Fruit fly (Drosophila melanogaster): ENCODE data around the gene CG18233.

CG18233 gene

DNA sequence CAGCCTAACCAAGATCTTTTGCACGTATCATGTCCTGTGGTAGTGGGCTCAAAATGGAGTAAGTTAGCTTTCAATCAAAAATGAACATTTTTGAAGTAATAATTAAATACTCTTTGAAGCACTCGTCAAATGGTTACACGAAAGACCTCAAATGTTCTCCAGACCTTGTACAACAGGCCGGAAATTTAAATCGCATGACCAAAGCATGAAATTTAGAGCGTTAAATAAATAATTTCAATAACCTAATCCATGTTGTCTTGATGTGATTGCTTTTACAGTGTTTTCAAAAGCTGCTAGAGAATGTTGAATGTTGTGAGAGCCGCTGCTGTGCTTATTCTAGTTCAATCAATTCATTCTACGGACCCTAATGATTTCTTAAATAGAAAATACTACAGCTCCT, at the start of gene CG18233:
TSS of gene CG18233 (plus strand) at position 301 of the 400 bp plus-strand sequence.
- no peak for TF ChIP-seq noc (tag; optimal IDR thresholded peaks at IDR 0.05)

dm6 chr3L:18559958-18560357, 45.3 kb upstream of the CG18233 start, which contains the start of gene AstC-R1:
AstC-R1 (plus strand) TSS chr3L:18560258.
- no peak for TF ChIP-seq noc (tag; optimal IDR thresholded peaks at IDR 0.05)

DNA sequence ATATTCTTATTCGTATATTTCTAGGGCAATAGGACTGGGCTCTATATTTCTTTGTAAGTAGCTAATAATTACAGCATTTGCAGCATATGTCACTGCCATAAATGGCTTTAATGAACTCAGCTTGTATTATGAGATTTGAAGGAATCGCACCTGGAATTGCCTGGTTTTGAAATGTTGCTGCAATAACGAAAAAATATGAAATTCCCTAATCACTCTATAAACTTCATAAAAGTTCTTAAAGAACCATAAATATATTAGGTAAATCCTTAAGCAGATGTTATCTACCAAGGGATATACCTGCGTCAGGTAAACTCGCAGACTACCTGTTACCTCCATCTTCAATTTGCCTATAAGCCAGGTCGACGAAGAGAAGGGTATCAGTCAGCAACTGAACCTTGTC, 16.9 kb upstream of the CG18233 start, which contains the start of gene CG7271:
TSS of gene CG7271 (plus strand) at position 373 of the 400 bp plus-strand sequence.
- TF ChIP-seq noc (tag; optimal IDR thresholded peaks at IDR 0.05) = no peak

dm6 chr3L:18593671-18594070, 11.6 kb upstream of the CG18233 start, which contains the start of gene term:
term (minus strand) TSS chr3L:18593771.
- no peak for TF ChIP-seq noc (tag; optimal IDR thresholded peaks at IDR 0.05)

- no peak for TF ChIP-seq noc (tag; optimal IDR thresholded peaks at IDR 0.05)
Measured at dm6 chr3L:18603125-18603524, 2.1 kb upstream of the CG18233 start, which contains the start of gene CG18234. CG18234 (plus strand) TSS chr3L:18603425.

dm6 chr3L:18607162-18607561, 1.9 kb downstream of the CG18233 start, which contains the start of gene CG18231:
CG18231 (plus strand) TSS chr3L:18607462.
- no peak for TF ChIP-seq noc (tag; optimal IDR thresholded peaks at IDR 0.05)

DNA sequence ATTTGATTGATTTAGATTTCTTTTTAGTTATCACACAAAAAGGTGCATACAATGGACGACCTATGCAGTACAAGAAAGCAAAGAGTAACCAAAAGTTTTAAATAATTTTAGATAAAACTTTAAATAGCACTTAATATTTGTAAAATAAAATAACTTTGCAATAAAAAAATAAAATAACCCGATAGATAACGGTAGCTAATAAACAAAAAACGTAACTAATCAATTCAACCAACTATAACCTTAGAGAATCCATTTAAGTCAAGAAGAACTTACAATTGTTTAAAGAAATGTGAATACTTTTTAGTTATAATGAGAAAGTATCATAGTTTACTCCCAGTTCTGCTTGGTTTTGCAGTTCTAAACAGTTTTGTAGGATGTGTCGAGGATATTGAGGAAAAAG, 4.0 kb downstream of the CG18233 start, which contains the start of gene CG32201:
TSS of gene CG32201 (plus strand) at position 301 of the 400 bp plus-strand sequence.
- no peak for TF ChIP-seq noc (tag; optimal IDR thresholded peaks at IDR 0.05)

dm6 chr3L:18611600-18611999, 6.3 kb downstream of the CG18233 start, which contains the start of gene CG32199:
CG32199 (plus strand) TSS chr3L:18611900.
- TF ChIP-seq noc (tag; optimal IDR thresholded peaks at IDR 0.05) = no peak

dm6 chr3L:18617893-18618577, 12.8 kb downstream of the CG18233 start, which contains the start of the genes CG13380 and CG4174:
CG13380 (minus strand) TSS chr3L:18617943.
CG4174 (minus strand) TSS chr3L:18617943.
- no peak for TF ChIP-seq noc (tag; optimal IDR thresholded peaks at IDR 0.05)

dm6 chr3L:18620988-18621734, 15.9 kb downstream of the CG18233 start:
- TF ChIP-seq noc (tag; optimal IDR thresholded peaks at IDR 0.05) = no peak

DNA sequence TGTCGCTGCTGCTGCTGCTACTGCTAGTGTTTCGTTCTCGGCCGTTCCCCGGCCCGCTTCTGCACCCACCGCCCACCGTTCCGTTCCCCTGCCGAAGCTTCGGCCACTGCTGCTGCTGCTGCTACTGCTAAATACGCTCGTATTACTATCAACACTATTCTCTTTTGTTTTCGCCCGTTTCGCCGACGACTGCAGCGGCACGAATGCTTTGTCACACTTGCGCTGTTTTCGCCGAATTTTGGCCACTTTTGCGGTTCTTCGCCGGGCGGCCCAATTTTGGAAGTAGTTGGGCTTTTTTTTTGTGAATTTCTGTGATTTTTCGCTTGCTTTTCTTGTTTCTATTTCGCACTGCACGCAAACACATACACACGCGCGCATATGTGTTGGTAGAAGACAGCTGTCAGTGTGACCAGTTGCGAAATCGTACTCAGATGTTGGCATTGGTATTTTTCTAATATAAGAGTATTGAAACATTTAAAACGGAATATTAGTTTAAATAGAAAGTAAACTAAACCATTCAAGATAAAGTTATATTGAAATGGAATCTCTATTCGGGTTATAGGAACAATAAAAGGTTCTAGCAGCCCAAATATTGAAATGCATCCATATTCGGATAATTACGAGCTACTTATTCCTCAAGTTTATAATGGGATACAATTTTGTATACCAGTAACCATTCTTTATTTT, 16.6 kb downstream of the CG18233 start, which contains the start of gene not:
TSS of gene not (minus strand) at position 395 of the 687 bp plus-strand sequence.
- no peak for TF ChIP-seq noc (tag; optimal IDR thresholded peaks at IDR 0.05)

- TF ChIP-seq noc (tag; optimal IDR thresholded peaks at IDR 0.05) = no peak
Measured at dm6 chr3L:18622422-18622739, 17.1 kb downstream of the CG18233 start, which contains the start of gene bora. bora (plus strand) TSS chr3L:18622692.

DNA sequence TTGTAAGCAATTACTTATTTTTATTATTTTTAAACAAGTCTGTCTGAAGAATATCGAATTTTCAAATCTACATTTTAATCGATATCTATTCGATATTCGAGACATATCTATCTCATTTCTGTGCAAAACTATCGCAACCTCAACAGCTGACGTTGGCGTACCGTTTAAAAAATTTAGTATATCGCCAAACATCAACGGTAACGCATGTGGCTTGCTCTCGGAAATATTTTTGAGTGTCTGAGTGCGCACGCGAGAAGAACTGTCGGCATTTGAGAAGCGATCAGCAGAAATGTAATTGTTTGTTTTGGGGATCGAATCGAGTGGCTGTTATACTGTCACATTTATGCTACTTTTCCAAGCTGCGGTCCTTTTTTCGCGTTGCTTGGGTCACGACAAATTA, 20.5 kb downstream of the CG18233 start, which contains the start of gene MYPT-75D:
TSS of gene MYPT-75D (plus strand) at position 174 of the 400 bp plus-strand sequence.
- TF ChIP-seq noc (tag; optimal IDR thresholded peaks at IDR 0.05) = peak; percentile 6

DNA sequence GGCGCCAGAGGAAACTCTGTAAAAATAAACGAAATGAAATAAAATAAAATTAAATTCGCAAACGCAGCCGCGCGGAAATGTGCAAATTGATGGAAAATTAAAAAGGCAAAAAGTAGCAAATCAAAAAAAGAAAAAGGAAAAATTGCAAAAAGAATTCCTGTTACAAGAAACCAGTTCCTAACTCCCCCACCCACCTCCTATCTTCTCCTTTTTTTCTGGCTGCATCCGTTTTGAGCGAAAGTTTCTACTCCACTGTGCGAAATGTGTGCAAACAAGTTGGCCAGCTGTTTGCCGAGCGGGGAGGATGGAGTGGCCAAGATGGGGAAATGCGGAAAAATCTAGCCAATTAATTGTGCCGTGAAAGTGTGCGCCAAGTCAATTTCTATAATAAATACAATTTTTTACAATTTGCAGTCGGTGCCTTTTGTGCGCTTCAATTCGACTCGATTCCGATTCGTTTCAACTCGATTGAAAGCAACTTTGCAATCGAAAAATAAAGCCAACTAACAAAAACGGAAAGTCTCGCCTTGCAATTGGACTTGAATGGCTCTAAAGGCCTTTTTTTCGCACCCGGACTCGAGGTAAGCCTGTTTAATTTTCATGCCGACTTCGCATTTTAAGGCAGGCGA, 21.3 kb downstream of the CG18233 start:
- TF ChIP-seq noc (tag; optimal IDR thresholded peaks at IDR 0.05) = no peak

All from whole organism, larva.